Fruit fly (Drosophila melanogaster): ENCODE results near the gene CG14053.
A peak's percentile ranks its signal among the peaks of the same experiment; 100 is the strongest.

CG14053 gene

dm6 chrX:2170424-2170823 is 23.3 kb downstream of the CG14053 start:
- TF ChIP-seq CG8478 (optimal IDR thresholded peaks at IDR 0.05) (no peak), CTCF (optimal IDR thresholded peaks at IDR 0.05) (no peak)

- TF ChIP-seq CG8478 (optimal IDR thresholded peaks at IDR 0.05) (no peak), CTCF (optimal IDR thresholded peaks at IDR 0.05) (no peak)
These were observed 25.1 kb downstream of the CG14053 start for dm6 chrX:2168485-2169199.

dm6 chrX:2166129-2166528 is 27.6 kb downstream of the CG14053 start:
- TF ChIP-seq CG8478 (optimal IDR thresholded peaks at IDR 0.05) (no peak), CTCF (optimal IDR thresholded peaks at IDR 0.05) (no peak)

dm6 chrX:2165394-2165793 is 28.3 kb downstream of the CG14053 start:
- TF ChIP-seq CTCF (optimal IDR thresholded peaks at IDR 0.05) (no peak), CG8478 (optimal IDR thresholded peaks at IDR 0.05) (no peak)

dm6 chrX:2163358-2163757 is 30.4 kb downstream of the CG14053 start:
- TF ChIP-seq CG8478 (optimal IDR thresholded peaks at IDR 0.05), result no peak
- TF ChIP-seq CTCF (optimal IDR thresholded peaks at IDR 0.05), result no peak

- TF ChIP-seq CTCF (optimal IDR thresholded peaks at IDR 0.05) (no peak), CG8478 (optimal IDR thresholded peaks at IDR 0.05) (no peak)
These were observed 31.4 kb downstream of the CG14053 start, which contains the start of the genes Cyp4d1 and CG3630 for dm6 chrX:2162130-2162907. Cyp4d1 (minus strand) TSS chrX:2162180. CG3630 (plus strand) TSS chrX:2162196.

dm6 chrX:2161020-2161419 is 32.7 kb downstream of the CG14053 start:
- TF ChIP-seq CTCF (optimal IDR thresholded peaks at IDR 0.05) (no peak), CG8478 (optimal IDR thresholded peaks at IDR 0.05) (no peak)

- TF ChIP-seq CTCF (optimal IDR thresholded peaks at IDR 0.05), result peak; percentile 2 to 35
- no peak for TF ChIP-seq CG8478 (optimal IDR thresholded peaks at IDR 0.05)
These were observed 35.0 kb downstream of the CG14053 start, which contains the start of gene wapl for dm6 chrX:2158668-2159163. wapl (minus strand) TSS chrX:2158983.

- TF ChIP-seq CG8478 (optimal IDR thresholded peaks at IDR 0.05), result peak; percentile 49
- no peak for TF ChIP-seq CTCF (optimal IDR thresholded peaks at IDR 0.05)
These were observed 35.6 kb downstream of the CG14053 start for dm6 chrX:2157929-2158610.

dm6 chrX:2155868-2156267 is 37.8 kb downstream of the CG14053 start:
- TF ChIP-seq CG8478 (optimal IDR thresholded peaks at IDR 0.05) (no peak), CTCF (optimal IDR thresholded peaks at IDR 0.05) (peak; percentile 11 to 42)

- no peak for TF ChIP-seq CG8478 (optimal IDR thresholded peaks at IDR 0.05)
- TF ChIP-seq CTCF (optimal IDR thresholded peaks at IDR 0.05), result peak in 1 of 2 experiments; percentile 15
These were observed 44.2 kb downstream of the CG14053 start, which contains the start of gene bcn92 for dm6 chrX:2149478-2149877. bcn92 (minus strand) TSS chrX:2149647.

- no peak for TF ChIP-seq CTCF (optimal IDR thresholded peaks at IDR 0.05)
These were observed 45.0 kb downstream of the CG14053 start for dm6 chrX:2148671-2149070.

- TF ChIP-seq CTCF (optimal IDR thresholded peaks at IDR 0.05) (no peak), CG8478 (optimal IDR thresholded peaks at IDR 0.05) (no peak)
These were observed 46.2 kb downstream of the CG14053 start for dm6 chrX:2147475-2147874.

dm6 chrX:2146574-2146973 is 47.1 kb downstream of the CG14053 start:
- no peak for TF ChIP-seq CG8478 (optimal IDR thresholded peaks at IDR 0.05)
- TF ChIP-seq CTCF (optimal IDR thresholded peaks at IDR 0.05), result no peak

Data from S2 (cell line).